Worm (Caenorhabditis elegans) whole organism, L4 larva: ENCODE measurements around the gene srd-21.

ENCODE experiments used
- F49E8.2 ChIP-seq: sonication (generic microtip); optimal IDR thresholded peaks from 2 replicates; lab custom pipeline; 2016; ENCODE audit warnings: missing compliant biosample characterization, mild to moderate bottlenecking, missing genetic modification characterization, borderline replicate concordance
- ama-1 ChIP-seq: fragments of 150-350 bp; optimal IDR thresholded peaks from 2 replicates; lab custom pipeline; 2014; ENCODE audit warnings: inconsistent platforms, mixed read lengths
- ceh-82 ChIP-seq: sonication (generic microtip); optimal IDR thresholded peaks from 2 replicates; lab custom pipeline; 2017; ENCODE audit warnings: missing biosample characterization, missing genetic modification characterization
- ctbp-1 ChIP-seq: fragments of 200-800 bp; sonication (Bioruptor generic); IDR thresholded peaks from 2 replicates; pipeline ENCODE4 v1.3.6; 2022; ENCODE audit warnings: missing genetic modification reagents, missing genetic modification characterization, missing compliant biosample characterization
- dpl-1 ChIP-seq: fragments of 150-350 bp; optimal IDR thresholded peaks from 2 replicates; lab custom pipeline; 2014; ENCODE audit warnings: missing biosample characterization, missing genetic modification reagents, missing genetic modification characterization
- egl-43 ChIP-seq: fragments of 200-800 bp; sonication (Bioruptor generic); IDR thresholded peaks from 2 replicates; pipeline ENCODE4 v1.3.6; 2022; ENCODE audit warnings: missing genetic modification reagents, missing genetic modification characterization, missing compliant biosample characterization
- fos-1 ChIP-seq: fragments of 150-350 bp; optimal IDR thresholded peaks from 2 replicates; lab custom pipeline; 2014; ENCODE audit warnings: missing biosample characterization, missing genetic modification characterization
- lin-13 ChIP-seq: fragments of 150-350 bp; optimal IDR thresholded peaks from 2 replicates; lab custom pipeline; 2014; ENCODE audit warnings: missing biosample characterization, missing genetic modification reagents, missing genetic modification characterization
- mdl-1 ChIP-seq, 2 experiments: fragments of 150-350 bp in 1 of 2; sonication (generic microtip) in 1 of 2; optimal IDR thresholded peaks; 2 replicates each; lab custom pipeline; 2014 to 2017; ENCODE audit warnings: missing biosample characterization in 2 of 2, missing genetic modification characterization in 2 of 2
- nhr-25 ChIP-seq: sonication (generic microtip); optimal IDR thresholded peaks from 2 replicates; lab custom pipeline; 2017; ENCODE audit warnings: missing genetic modification characterization, mild to moderate bottlenecking, missing compliant biosample characterization, antibody characterized with exemption, moderate library complexity, borderline replicate concordance; ENCODE audit not compliant: insufficient read depth
- nhr-76 ChIP-seq: fragments of 150-350 bp; optimal IDR thresholded peaks from 2 replicates; lab custom pipeline; 2014; ENCODE audit warnings: missing biosample characterization, missing genetic modification characterization
- spr-1 ChIP-seq: sonication (generic microtip); optimal IDR thresholded peaks from 2 replicates; lab custom pipeline; 2016; ENCODE audit warnings: mild to moderate bottlenecking, missing genetic modification characterization, missing compliant biosample characterization
- tag-97 ChIP-seq: fragments of 200-800 bp; sonication (Bioruptor generic); IDR thresholded peaks from 2 replicates; pipeline ENCODE4 v1.3.6; 2022; ENCODE audit warnings: missing genetic modification characterization, missing compliant biosample characterization
- zfp-2 ChIP-seq: sonication (generic microtip); optimal IDR thresholded peaks from 2 replicates; lab custom pipeline; 2016; ENCODE audit warnings: mild to moderate bottlenecking, missing genetic modification characterization, missing compliant biosample characterization

- TF ChIP-seq spr-1: no peak
- TF ChIP-seq ama-1: no peak
- no peak for TF ChIP-seq F49E8.2
- no peak for TF ChIP-seq dpl-1 (GFP tag; lab: Kevin White, UChicago)
- no peak for TF ChIP-seq egl-43
- TF ChIP-seq mdl-1 (tag; optimal IDR thresholded peaks at IDR 0.05; lab: Kevin White, UChicago): no peak
- TF ChIP-seq lin-13 (GFP tag; lab: Kevin White, UChicago): no peak
- no peak for TF ChIP-seq ceh-82 (tag; lab: Kevin White, UChicago)
- no peak for TF ChIP-seq nhr-76 (tag; lab: Kevin White, UChicago)
- no peak for TF ChIP-seq nhr-25 (tag; lab: Kevin White, UChicago)
- no peak for TF ChIP-seq tag-97 (GFP tag; lab: Robert Waterston, UW)
- TF ChIP-seq fos-1: no peak
- no peak for TF ChIP-seq ctbp-1
- no peak for TF ChIP-seq zfp-2 (tag; lab: Kevin White, UChicago)
Observed at ce11 chrV:16674399-16674798, 44.7 kb downstream of the srd-21 start.
